Worm (Caenorhabditis elegans) whole organism, midembryonic: ENCODE measurements around the gene irld-48.

ENCODE experiments used
- flt-1 ChIP-seq: fragments of 200-800 bp; sonication (Bioruptor generic); IDR thresholded peaks from 2 replicates; pipeline ENCODE4 v1.3.6; 2022; ENCODE audit warnings: missing genetic modification characterization, missing compliant biosample characterization
- tab-1 ChIP-seq: fragments of 200-800 bp; sonication (Bioruptor generic); IDR thresholded peaks from 2 replicates; pipeline ENCODE4 v1.3.6; 2022; ENCODE audit warnings: missing genetic modification characterization, missing compliant biosample characterization
- ztf-23 ChIP-seq: fragments of 200-800 bp; sonication (Bioruptor generic); IDR thresholded peaks from 2 replicates; pipeline ENCODE4 v1.3.6; 2022; ENCODE audit warnings: missing genetic modification reagents, missing genetic modification characterization, missing compliant biosample characterization

ce11 chrII:3000535-3001264 lies 44.8 kb downstream of the irld-48 start, which contains the start of gene lido-9:
- no peak for TF ChIP-seq tab-1 (GFP tag; lab: Robert Waterston, UW)
- TF ChIP-seq flt-1 (GFP tag; lab: Robert Waterston, UW), result no peak
- TF ChIP-seq ztf-23 (GFP tag; lab: Robert Waterston, UW), result no peak
